Worm (Caenorhabditis elegans) whole organism, L2 larva: ENCODE results near the gene nhr-260.

Experiments
- dmd-4 ChIP-seq: sonication (generic microtip); optimal IDR thresholded peaks from 2 replicates; lab custom pipeline; 2017; ENCODE audit warnings: missing biosample characterization, missing genetic modification characterization
- ztf-4 ChIP-seq: fragments of 150-350 bp; optimal IDR thresholded peaks from 2 replicates; lab custom pipeline; 2014; ENCODE audit warnings: missing biosample characterization, missing genetic modification characterization

ce11 chrV:1468905-1469304 is 42.5 kb downstream of the nhr-260 start:
- TF ChIP-seq dmd-4 (tag; lab: Kevin White, UChicago) (no peak), ztf-4 (no peak)
